Fruit fly (Drosophila melanogaster) whole organism, embryonic: ENCODE data around the gene Cwc25.

Source experiments
- Atf3 ChIP-seq: fragments of 200-800 bp; sonication (Bioruptor generic); optimal IDR thresholded peaks from 3 replicates; lab custom pipeline; 2016; ENCODE audit warnings: missing biosample characterization, missing genetic modification characterization
- Awh ChIP-seq: fragments of 200-800 bp; sonication (Bioruptor generic); IDR thresholded peaks from 2 replicates; pipeline ENCODE4, ENCODE4 v1.3.6; 2022; ENCODE audit warnings: missing biosample characterization, missing genetic modification characterization
- B-H1 ChIP-seq: fragments of 200-800 bp; sonication (Bioruptor generic); IDR thresholded peaks from 3 replicates; pipeline ENCODE4 v1.3.6; 2022; ENCODE audit warnings: missing biosample characterization, missing genetic modification characterization
- BEAF-32 ChIP-seq: fragments of 200-800 bp; sonication (Bioruptor generic); optimal IDR thresholded peaks from 3 replicates; lab custom pipeline; 2017; ENCODE audit warnings: missing biosample characterization, missing genetic modification characterization, mild to moderate bottlenecking, moderate library complexity, missing genetic modification reagents
- CG12769 ChIP-seq: fragments of 200-800 bp; sonication (Bioruptor generic); optimal IDR thresholded peaks from 2 replicates; lab custom pipeline; 2019; ENCODE audit warnings: missing biosample characterization, mild to moderate bottlenecking, missing genetic modification characterization, moderate library complexity
- CG12942 ChIP-seq: fragments of 200-800 bp; sonication (Bioruptor generic); optimal IDR thresholded peaks from 3 replicates; lab custom pipeline; 2016; ENCODE audit warnings: missing biosample characterization, missing genetic modification characterization
- CG14667 ChIP-seq: fragments of 200-800 bp; sonication (Bioruptor generic); IDR thresholded peaks from 2 replicates; pipeline ENCODE4 v1.3.6; 2022; ENCODE audit warnings: missing biosample characterization, missing genetic modification characterization
- CG17802 ChIP-seq: fragments of 200-800 bp; sonication (Bioruptor generic); optimal IDR thresholded peaks from 2 replicates; lab custom pipeline; 2018; ENCODE audit warnings: missing biosample characterization, mild to moderate bottlenecking, missing genetic modification characterization, moderate library complexity
- CG17912 ChIP-seq: fragments of 200-800 bp; sonication (Bioruptor generic); optimal IDR thresholded peaks from 2 replicates; lab custom pipeline; 2018; ENCODE audit warnings: missing biosample characterization, mild to moderate bottlenecking, missing genetic modification characterization
- CG1792 ChIP-seq: fragments of 200-800 bp; sonication (Bioruptor generic); optimal IDR thresholded peaks from 2 replicates; lab custom pipeline; 2016; ENCODE audit warnings: missing biosample characterization, missing genetic modification characterization
- CG18599 ChIP-seq: fragments of 200-800 bp; sonication (Bioruptor generic); optimal IDR thresholded peaks from 3 replicates; lab custom pipeline; 2017; ENCODE audit warnings: missing biosample characterization, missing genetic modification characterization, mild to moderate bottlenecking, moderate library complexity, missing genetic modification reagents
- CG18764 ChIP-seq: fragments of 200-800 bp; sonication (Bioruptor generic); optimal IDR thresholded peaks from 3 replicates; lab custom pipeline; 2016; ENCODE audit warnings: missing biosample characterization, missing genetic modification characterization
- CG2199 ChIP-seq: fragments of 200-800 bp; sonication (Bioruptor generic); IDR thresholded peaks from 3 replicates; pipeline ENCODE4 v1.3.6; 2022; ENCODE audit warnings: missing biosample characterization, missing genetic modification characterization
- CG32532 ChIP-seq: fragments of 200-800 bp; sonication (Bioruptor generic); IDR thresholded peaks from 2 replicates; pipeline ENCODE4 v1.3.6; 2022; ENCODE audit warnings: missing biosample characterization, missing genetic modification characterization
- CG4854 ChIP-seq: fragments of 200-800 bp; sonication (Bioruptor generic); optimal IDR thresholded peaks from 2 replicates; lab custom pipeline; 2016; ENCODE audit warnings: missing biosample characterization, missing genetic modification characterization, inconsistent platforms
- CG5953 ChIP-seq: fragments of 200-800 bp; sonication (Bioruptor generic); IDR thresholded peaks from 2 replicates; pipeline ENCODE4 v1.3.6; 2022; ENCODE audit warnings: missing biosample characterization, missing genetic modification characterization
- CG8290 ChIP-seq, 3 experiments: fragments of 200-800 bp; sonication (Bioruptor generic); optimal IDR thresholded peaks; 2 replicates each; lab custom pipeline; 2016 to 2019; ENCODE audit warnings: missing biosample characterization in 3 of 3, missing genetic modification characterization in 3 of 3, mild to moderate bottlenecking in 2 of 3, moderate library complexity in 1 of 3
- Dad ChIP-seq: fragments of 200-800 bp; sonication (Bioruptor generic); optimal IDR thresholded peaks from 3 replicates; lab custom pipeline; 2016; ENCODE audit warnings: missing biosample characterization, missing genetic modification characterization
- Ets65A ChIP-seq: fragments of 200-800 bp; sonication (Bioruptor generic); peaks from one replicate; lab custom pipeline; 2016; ENCODE audit warnings: missing biosample characterization, missing genetic modification characterization
- Fer1 ChIP-seq: fragments of 200-800 bp; sonication (Bioruptor generic); optimal IDR thresholded peaks from 2 replicates; lab custom pipeline; 2017; ENCODE audit warnings: missing biosample characterization, mild to moderate bottlenecking, missing genetic modification characterization
- H15 ChIP-seq: fragments of 200-800 bp; sonication (Bioruptor generic); IDR thresholded peaks from 3 replicates; pipeline ENCODE4 v1.3.6; 2022; ENCODE audit warnings: missing biosample characterization, missing genetic modification characterization
- HLH54F ChIP-seq: fragments of 200-800 bp; sonication (Bioruptor generic); optimal IDR thresholded peaks from 3 replicates; lab custom pipeline; 2016; ENCODE audit warnings: missing biosample characterization, missing genetic modification characterization
- Hmr ChIP-seq: fragments of 200-800 bp; sonication (Bioruptor generic); optimal IDR thresholded peaks from 3 replicates; lab custom pipeline; 2017; ENCODE audit warnings: mild to moderate bottlenecking, missing biosample characterization, missing genetic modification reagents, missing genetic modification characterization
- Hmx ChIP-seq: fragments of 200-800 bp; sonication (Bioruptor generic); optimal IDR thresholded peaks from 2 replicates; lab custom pipeline; 2016; ENCODE audit warnings: missing biosample characterization, missing genetic modification characterization
- Hr78 ChIP-seq, 2 experiments: fragments of 200-800 bp in 1 of 2; fragments of >200 bp in 1 of 2; sonication (Bioruptor generic) in 1 of 2; optimal IDR thresholded peaks; 2 replicates each; lab custom pipeline; 2017 to 2019; ENCODE audit warnings: missing biosample characterization in 2 of 2, missing genetic modification characterization in 2 of 2, mild to moderate bottlenecking in 1 of 2, moderate library complexity in 1 of 2
- Jarid2 ChIP-seq: fragments of 200-800 bp; sonication (Bioruptor generic); optimal IDR thresholded peaks from 3 replicates; lab custom pipeline; 2017; ENCODE audit warnings: mild to moderate bottlenecking, missing biosample characterization, missing genetic modification reagents, missing genetic modification characterization
- MESR4 ChIP-seq: fragments of 200-800 bp; sonication (Bioruptor generic); optimal IDR thresholded peaks from 2 replicates; lab custom pipeline; 2018; ENCODE audit warnings: missing biosample characterization, mild to moderate bottlenecking, missing genetic modification characterization, moderate library complexity
- Mad ChIP-seq: fragments of 200-800 bp; sonication (Bioruptor generic); optimal IDR thresholded peaks from 2 replicates; lab custom pipeline; 2016; ENCODE audit warnings: missing biosample characterization, missing genetic modification characterization
- NK7.1 ChIP-seq: fragments of 200-800 bp; sonication (Bioruptor generic); optimal IDR thresholded peaks from 3 replicates; lab custom pipeline; 2016; ENCODE audit warnings: missing biosample characterization, missing genetic modification characterization
- Oaz ChIP-seq: fragments of 200-800 bp; sonication (Bioruptor generic); IDR thresholded peaks from 2 replicates; pipeline ENCODE4 v1.3.6; 2022; ENCODE audit warnings: missing biosample characterization, missing genetic modification characterization
- Pdp1 ChIP-seq, 2 experiments: fragments of 200-800 bp; sonication (Bioruptor generic); optimal IDR thresholded peaks; 3 replicates each; lab custom pipeline; 2016; ENCODE audit warnings: missing biosample characterization in 2 of 2, missing genetic modification characterization in 2 of 2, mild to moderate bottlenecking in 1 of 2, moderate library complexity in 1 of 2
- Ptx1 ChIP-seq: fragments of 200-800 bp; sonication (Bioruptor generic); IDR thresholded peaks from 2 replicates; pipeline ENCODE4 v1.3.6; 2022; ENCODE audit warnings: missing biosample characterization, missing genetic modification characterization
- Trl ChIP-seq, 3 experiments: fragments of >200 bp in 2 of 3; fragments of 200-800 bp in 1 of 3; sonication (Bioruptor generic) in 1 of 3; optimal IDR thresholded peaks; 2 replicates in 1 of 3; 3 replicates in 2 of 3; lab custom pipeline; 2016 to 2017; ENCODE audit warnings: missing biosample characterization in 1 of 3, missing genetic modification characterization in 1 of 3
- bab2 ChIP-seq: fragments of 200-800 bp; sonication (Bioruptor generic); optimal IDR thresholded peaks from 2 replicates; lab custom pipeline; 2016; ENCODE audit warnings: missing biosample characterization, missing genetic modification characterization
- bigmax ChIP-seq: fragments of 200-800 bp; sonication (Bioruptor generic); optimal IDR thresholded peaks from 2 replicates; lab custom pipeline; 2018; ENCODE audit warnings: missing biosample characterization, mild to moderate bottlenecking, missing genetic modification characterization
- crp ChIP-seq, 2 experiments: fragments of 200-800 bp; sonication (Bioruptor generic); optimal IDR thresholded peaks; 2 replicates in 1 of 2; 3 replicates in 1 of 2; lab custom pipeline; 2017; ENCODE audit warnings: missing biosample characterization in 2 of 2, missing genetic modification characterization in 2 of 2, mild to moderate bottlenecking in 1 of 2, moderate library complexity in 1 of 2
- exex ChIP-seq: fragments of 200-800 bp; sonication (Bioruptor generic); optimal IDR thresholded peaks from 4 replicates; lab custom pipeline; 2018; ENCODE audit warnings: missing biosample characterization, mild to moderate bottlenecking, missing genetic modification characterization, moderate library complexity
- fd3F ChIP-seq: fragments of 200-800 bp; sonication (Bioruptor generic); optimal IDR thresholded peaks from 2 replicates; lab custom pipeline; 2018; ENCODE audit warnings: missing biosample characterization, mild to moderate bottlenecking, missing genetic modification characterization, moderate library complexity
- gce ChIP-seq: fragments of 200-800 bp; sonication (Bioruptor generic); IDR thresholded peaks from 3 replicates; pipeline ENCODE4 v1.3.6; 2022; ENCODE audit warnings: missing biosample characterization, missing genetic modification characterization
- gem ChIP-seq: fragments of 200-800 bp; sonication (Bioruptor generic); optimal IDR thresholded peaks from 2 replicates; lab custom pipeline; 2019; ENCODE audit warnings: missing biosample characterization, mild to moderate bottlenecking, missing genetic modification characterization, moderate library complexity
- grn ChIP-seq: fragments of 200-800 bp; sonication (Bioruptor generic); optimal IDR thresholded peaks from 3 replicates; lab custom pipeline; 2017; ENCODE audit warnings: missing biosample characterization, missing genetic modification characterization
- gsb-n ChIP-seq: fragments of 200-800 bp; sonication (Bioruptor generic); optimal IDR thresholded peaks from 3 replicates; lab custom pipeline; 2018; ENCODE audit warnings: missing biosample characterization, mild to moderate bottlenecking, missing genetic modification characterization
- org-1 ChIP-seq: fragments of 200-800 bp; sonication (Bioruptor generic); optimal IDR thresholded peaks from 2 replicates; lab custom pipeline; 2017; ENCODE audit warnings: missing biosample characterization, missing genetic modification characterization
- p53 ChIP-seq: fragments of 200-800 bp; sonication (Bioruptor generic); optimal IDR thresholded peaks from 2 replicates; lab custom pipeline; 2016; ENCODE audit warnings: missing biosample characterization, missing genetic modification characterization
- scrt ChIP-seq: fragments of 200-800 bp; sonication (Bioruptor generic); optimal IDR thresholded peaks from 2 replicates; lab custom pipeline; 2018; ENCODE audit warnings: missing biosample characterization, mild to moderate bottlenecking, missing genetic modification characterization, moderate library complexity
- ssp ChIP-seq: fragments of 200-800 bp; sonication (Bioruptor generic); IDR thresholded peaks from 2 replicates; pipeline ENCODE4 v1.3.6; 2022; ENCODE audit warnings: missing biosample characterization, missing genetic modification characterization
- sug ChIP-seq: fragments of 200-800 bp; optimal IDR thresholded peaks from 2 replicates; lab custom pipeline; 2019; ENCODE audit warnings: missing biosample characterization, mild to moderate bottlenecking, missing genetic modification characterization, moderate library complexity
- zen ChIP-seq: fragments of 200-800 bp; sonication (Bioruptor generic); optimal IDR thresholded peaks from 3 replicates; lab custom pipeline; 2018; ENCODE audit warnings: missing biosample characterization, mild to moderate bottlenecking, missing genetic modification characterization, moderate library complexity
- zf30C ChIP-seq: fragments of 200-800 bp; sonication (Bioruptor generic); optimal IDR thresholded peaks from 3 replicates; lab custom pipeline; 2018; ENCODE audit warnings: missing biosample characterization, mild to moderate bottlenecking, missing genetic modification characterization

The Cwc25 gene

DNA sequence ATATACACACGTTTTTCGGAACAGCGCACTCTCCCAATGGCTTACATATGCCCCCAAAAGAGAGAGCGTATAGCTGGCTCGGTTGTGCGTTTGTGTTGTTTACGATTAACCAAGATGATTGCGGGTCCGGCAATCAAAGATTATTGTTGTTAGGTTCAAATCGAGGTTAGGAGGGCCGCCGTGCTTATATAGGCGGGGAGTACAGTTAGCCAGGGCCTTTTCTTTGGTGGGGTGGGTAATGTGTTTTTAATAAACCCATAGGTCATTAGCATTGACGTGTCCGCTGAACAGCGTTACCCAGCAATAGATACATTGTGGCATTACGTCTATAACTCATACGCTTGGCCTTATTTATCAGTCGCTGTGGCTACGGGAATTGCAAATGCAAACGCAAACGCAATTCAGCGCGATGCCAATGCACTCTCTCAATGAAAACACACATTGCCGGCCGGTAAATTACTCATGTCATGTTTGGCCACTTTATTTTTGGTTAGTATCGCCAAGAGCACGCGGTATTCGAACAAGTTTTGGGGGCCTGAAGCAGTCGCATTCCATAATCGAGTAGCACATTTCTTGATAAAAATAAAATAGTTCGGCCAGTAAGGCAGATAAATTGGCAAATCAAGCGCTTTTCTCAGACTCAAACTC, 9.0 kb downstream of the Cwc25 start:
- TF ChIP-seq CG2199 (GFP tag; lab: Robert Waterston, UW) = no peak
- no peak for TF ChIP-seq Hmr (GFP tag; lab: Kevin White, UChicago)
- no peak for TF ChIP-seq ssp (GFP tag; lab: Robert Waterston, UW)
- TF ChIP-seq Ptx1 = no peak
- TF ChIP-seq CG18764 = no peak
- no peak for TF ChIP-seq CG8290 (GFP tag; optimal IDR thresholded peaks at IDR 0.05; lab: Kevin White, UChicago)
- TF ChIP-seq CG8290 (tag; optimal IDR thresholded peaks at IDR 0.05; lab: Kevin White, UChicago) = peak in 1 of 2 experiments; percentile 5
- no peak for TF ChIP-seq p53 (GFP tag; lab: Kevin White, UChicago)
- no peak for TF ChIP-seq CG17912 (GFP tag; lab: Kevin White, UChicago)
- TF ChIP-seq gem (tag; lab: Kevin White, UChicago) = no peak
- TF ChIP-seq BEAF-32 (GFP tag; lab: Kevin White, UChicago) = no peak
- TF ChIP-seq Trl (optimal IDR thresholded peaks at IDR 0.05; lab: Kevin White, UChicago) = peak in 1 of 2 experiments; percentile 45
- no peak for TF ChIP-seq Trl (GFP tag; optimal IDR thresholded peaks at IDR 0.05; lab: Kevin White, UChicago)
- no peak for TF ChIP-seq CG32532
- no peak for TF ChIP-seq Awh
- no peak for TF ChIP-seq gsb-n (tag; lab: Kevin White, UChicago)
- no peak for TF ChIP-seq crp (GFP tag; optimal IDR thresholded peaks at IDR 0.05; lab: Kevin White, UChicago)
- peak in 1 of 2 experiments; percentile 21 for TF ChIP-seq Pdp1 (GFP tag; optimal IDR thresholded peaks at IDR 0.05; lab: Kevin White, UChicago)
- no peak for TF ChIP-seq zf30C (GFP tag; lab: Kevin White, UChicago)
- no peak for TF ChIP-seq NK7.1 (GFP tag; lab: Kevin White, UChicago)
- TF ChIP-seq org-1 (GFP tag; lab: Kevin White, UChicago) = no peak
- peak; percentile 79 for TF ChIP-seq Ets65A
- no peak for TF ChIP-seq bab2 (GFP tag; lab: Kevin White, UChicago)
- TF ChIP-seq Jarid2 (GFP tag; lab: Kevin White, UChicago) = no peak
- TF ChIP-seq CG17802 (tag; lab: Kevin White, UChicago) = no peak
- no peak for TF ChIP-seq B-H1 (GFP tag; lab: Robert Waterston, UW)
- TF ChIP-seq MESR4 = no peak
- TF ChIP-seq Mad (GFP tag; lab: Kevin White, UChicago) = no peak
- no peak for TF ChIP-seq Dad (GFP tag; lab: Kevin White, UChicago)
- TF ChIP-seq fd3F (GFP tag; lab: Kevin White, UChicago) = no peak
- TF ChIP-seq CG18599 (GFP tag; lab: Kevin White, UChicago) = no peak
- no peak for TF ChIP-seq H15 (GFP tag; lab: Robert Waterston, UW)
- no peak for TF ChIP-seq CG4854 (GFP tag; lab: Kevin White, UChicago)
- no peak for TF ChIP-seq Fer1 (GFP tag; lab: Kevin White, UChicago)
- TF ChIP-seq bigmax = peak; percentile 69
- TF ChIP-seq CG12769 (tag; lab: Kevin White, UChicago) = no peak
- peak; percentile 62 for TF ChIP-seq zen
- no peak for TF ChIP-seq CG12942 (GFP tag; lab: Kevin White, UChicago)
- TF ChIP-seq Atf3 = no peak
- TF ChIP-seq CG1792 (GFP tag; lab: Kevin White, UChicago) = no peak
- TF ChIP-seq gce (GFP tag; lab: Robert Waterston, UW) = no peak
- peak; percentile 47 for TF ChIP-seq sug (tag; lab: Kevin White, UChicago)
- no peak for TF ChIP-seq CG5953 (GFP tag; lab: Robert Waterston, UW)
- TF ChIP-seq scrt (GFP tag; lab: Kevin White, UChicago) = no peak
- TF ChIP-seq Oaz = no peak
- TF ChIP-seq Hr78 (GFP tag; optimal IDR thresholded peaks at IDR 0.05; lab: Kevin White, UChicago) = peak in 1 of 2 experiments; percentile 25
- TF ChIP-seq CG14667 (GFP tag; lab: Robert Waterston, UW) = no peak
- TF ChIP-seq grn (GFP tag; lab: Kevin White, UChicago) = peak; percentile 45
- TF ChIP-seq exex (tag; lab: Kevin White, UChicago) = peak; percentile 70
- no peak for TF ChIP-seq Hmx (GFP tag; lab: Kevin White, UChicago)
- no peak for TF ChIP-seq HLH54F (GFP tag; lab: Kevin White, UChicago)
